Fruit fly (Drosophila melanogaster) Kc167 (cell line): ENCODE measurements around the gene CG14326.

Experiments
- h ChIP-seq: fragments of >200 bp; optimal IDR thresholded peaks from 3 replicates; lab custom pipeline; 2018; ENCODE audit warnings: missing external identifiers
- psq ChIP-seq: fragments of >200 bp; optimal IDR thresholded peaks from 2 replicates; lab custom pipeline; 2017; ENCODE audit warnings: missing external identifiers
- ttk ChIP-seq: sonication (Bioruptor generic); optimal IDR thresholded peaks from 2 replicates; lab custom pipeline; 2017; ENCODE audit warnings: missing external identifiers

DNA sequence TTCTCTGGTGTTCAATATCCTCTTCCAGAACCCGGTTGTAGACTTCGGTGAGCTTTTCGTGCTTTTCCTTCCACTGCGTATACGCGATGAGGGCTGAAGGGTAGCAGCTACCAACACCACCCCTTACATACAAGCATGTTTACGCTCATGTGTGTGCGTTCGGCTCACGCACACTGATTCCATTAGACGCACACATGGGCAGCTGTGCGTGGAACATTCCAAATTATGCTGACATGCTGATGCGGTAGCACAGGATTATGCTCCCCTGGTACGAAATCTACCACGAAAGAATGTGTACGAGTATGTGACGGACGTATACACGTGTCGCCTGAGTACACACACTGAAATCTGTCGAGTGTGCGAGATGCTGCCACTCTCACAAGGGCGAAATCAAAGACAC lies 15.2 kb upstream of the CG14326 start:
- no peak for TF ChIP-seq ttk (lab: Kevin White, UChicago)
- TF ChIP-seq psq (lab: Kevin White, UChicago): no peak
- TF ChIP-seq h (lab: Kevin White, UChicago): no peak
